Worm (Caenorhabditis elegans) whole organism, late embryonic: ENCODE data around the gene C10C6.7.

ENCODE experiments used
- ceh-22 ChIP-seq: sonication (generic microtip); optimal IDR thresholded peaks from 2 replicates; lab custom pipeline; 2017; ENCODE audit warnings: missing biosample characterization, missing genetic modification characterization
- ceh-30 ChIP-seq: fragments of 150-350 bp; optimal IDR thresholded peaks from 2 replicates; lab custom pipeline; 2014; ENCODE audit warnings: missing biosample characterization, missing genetic modification characterization
- dmd-4 ChIP-seq: sonication (generic microtip); optimal IDR thresholded peaks from 2 replicates; lab custom pipeline; 2016; ENCODE audit warnings: borderline replicate concordance, missing genetic modification characterization, missing compliant biosample characterization
- fkh-10 ChIP-seq: fragments of 150-350 bp; optimal IDR thresholded peaks from 2 replicates; lab custom pipeline; 2014; ENCODE audit warnings: missing biosample characterization, missing genetic modification reagents, missing genetic modification characterization
- fkh-6 ChIP-seq: sonication (generic microtip); optimal IDR thresholded peaks from 2 replicates; lab custom pipeline; 2016; ENCODE audit warnings: missing genetic modification characterization, missing compliant biosample characterization
- mec-3 ChIP-seq: sonication (generic microtip); optimal IDR thresholded peaks from 2 replicates; lab custom pipeline; 2016; ENCODE audit warnings: borderline replicate concordance, missing genetic modification characterization, missing compliant biosample characterization
- pag-3 ChIP-seq: sonication (generic microtip); optimal IDR thresholded peaks from 2 replicates; lab custom pipeline; 2016; ENCODE audit warnings: missing compliant biosample characterization, missing genetic modification characterization, borderline replicate concordance
- sox-4 ChIP-seq: sonication (generic microtip); optimal IDR thresholded peaks from 2 replicates; lab custom pipeline; 2017; ENCODE audit warnings: mild to moderate bottlenecking, missing genetic modification characterization, inconsistent platforms, missing compliant biosample characterization

DNA sequence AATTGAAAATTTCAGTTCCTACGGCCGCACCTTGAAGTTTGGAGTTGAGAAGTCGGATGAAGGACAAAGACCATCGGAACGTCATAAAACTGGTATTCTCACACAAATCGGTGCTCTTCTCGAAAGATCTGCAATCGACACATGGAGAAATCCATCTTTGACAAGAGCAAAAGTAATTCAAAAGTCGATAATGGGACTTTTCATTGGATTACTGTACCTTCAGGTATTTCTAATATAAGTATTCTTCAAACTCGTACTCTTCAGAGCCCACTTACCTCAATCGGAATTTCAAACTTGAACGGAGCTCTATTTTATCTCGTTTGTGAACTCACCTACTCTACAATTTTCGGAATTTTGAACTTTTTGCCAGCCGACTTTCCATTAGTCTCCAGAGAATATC lies 4.7 kb upstream of the C10C6.7 start:
- no peak for TF ChIP-seq sox-4 (tag; lab: Kevin White, UChicago)
- TF ChIP-seq fkh-6 = no peak
- TF ChIP-seq fkh-10 (GFP tag; lab: Kevin White, UChicago) = no peak
- no peak for TF ChIP-seq dmd-4 (tag; lab: Kevin White, UChicago)
- no peak for TF ChIP-seq ceh-22 (tag; lab: Kevin White, UChicago)
- no peak for TF ChIP-seq ceh-30 (tag; lab: Kevin White, UChicago)
- no peak for TF ChIP-seq pag-3 (tag; lab: Kevin White, UChicago)
- no peak for TF ChIP-seq mec-3 (tag; lab: Kevin White, UChicago)
